Worm (Caenorhabditis elegans): ENCODE measurements around the gene C04B4.4.

DNA sequence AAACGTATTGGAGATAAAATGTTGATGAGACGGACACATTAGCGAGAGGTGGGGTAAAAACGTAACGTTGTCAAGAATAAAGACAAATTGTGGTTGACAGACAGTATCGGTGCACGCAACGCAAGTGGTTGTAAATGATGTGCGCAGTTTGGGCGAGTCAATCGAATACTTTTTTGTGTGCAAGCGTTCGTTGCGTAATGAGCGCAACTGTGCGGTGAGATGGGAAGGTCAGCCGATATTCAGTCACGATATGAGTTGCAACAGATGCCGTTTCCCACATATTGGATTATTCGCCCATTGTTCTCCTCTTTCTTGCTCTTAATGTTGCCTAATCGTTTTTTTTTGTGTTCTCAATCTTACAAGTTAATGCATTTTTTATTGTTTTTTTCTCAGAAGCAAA is 30.1 kb downstream of the C04B4.4 start, which contains the start of gene ceh-40:
- TF ChIP-seq ceh-30 (tag; optimal IDR thresholded peaks at IDR 0.05) (no peak), ceh-9 (tag; optimal IDR thresholded peaks at IDR 0.05) (no peak), che-1 (tag; optimal IDR thresholded peaks at IDR 0.05) (no peak), pax-1 (tag; optimal IDR thresholded peaks at IDR 0.05) (no peak), elt-2 (tag; optimal IDR thresholded peaks at IDR 0.05) (peak; percentile 26)
